Fruit fly (Drosophila melanogaster) whole organism, embryonic: ENCODE results near the gene CG13928.

Experiments used
- Antp ChIP-seq: fragments of 200-800 bp; sonication (Bioruptor generic); optimal IDR thresholded peaks from 3 replicates; lab custom pipeline; 2016; ENCODE audit warnings: missing biosample characterization, missing genetic modification characterization
- BEAF-32 ChIP-seq: fragments of 200-800 bp; sonication (Bioruptor generic); optimal IDR thresholded peaks from 3 replicates; lab custom pipeline; 2017; ENCODE audit warnings: missing biosample characterization, missing genetic modification characterization, mild to moderate bottlenecking, moderate library complexity, missing genetic modification reagents
- CG10431 ChIP-seq: fragments of 200-800 bp; sonication (Bioruptor generic); optimal IDR thresholded peaks from 3 replicates; lab custom pipeline; 2018; ENCODE audit warnings: missing biosample characterization, mild to moderate bottlenecking, missing genetic modification characterization
- CG11560 ChIP-seq: fragments of 200-800 bp; sonication (Bioruptor generic); IDR thresholded peaks from 3 replicates; pipeline ENCODE4 v1.3.6; 2022; ENCODE audit warnings: missing biosample characterization, missing genetic modification characterization
- CG12769 ChIP-seq: fragments of 200-800 bp; sonication (Bioruptor generic); optimal IDR thresholded peaks from 2 replicates; lab custom pipeline; 2019; ENCODE audit warnings: missing biosample characterization, mild to moderate bottlenecking, missing genetic modification characterization, moderate library complexity
- CG13287 ChIP-seq: fragments of 200-800 bp; sonication (Bioruptor generic); IDR thresholded peaks from 2 replicates; pipeline ENCODE4 v1.3.6; 2022; ENCODE audit warnings: missing biosample characterization, missing genetic modification characterization; ENCODE audit not compliant: partially characterized antibody
- CG1832 ChIP-seq: fragments of 200-800 bp; sonication (Bioruptor generic); optimal IDR thresholded peaks from 2 replicates; lab custom pipeline; 2017; ENCODE audit warnings: missing biosample characterization, mild to moderate bottlenecking, missing genetic modification characterization, inconsistent platforms
- CG18619 ChIP-seq: fragments of 200-800 bp; sonication (Bioruptor generic); optimal IDR thresholded peaks from 3 replicates; lab custom pipeline; 2017; ENCODE audit warnings: missing biosample characterization, mild to moderate bottlenecking, missing genetic modification characterization
- CG2129 ChIP-seq: fragments of 200-800 bp; sonication (Bioruptor generic); IDR thresholded peaks from 2 replicates; pipeline ENCODE4 v1.3.6; 2022; ENCODE audit warnings: missing biosample characterization, missing genetic modification characterization; ENCODE audit not compliant: partially characterized antibody
- CG30403 ChIP-seq: fragments of 200-800 bp; sonication (Bioruptor generic); optimal IDR thresholded peaks from 3 replicates; lab custom pipeline; 2016; ENCODE audit warnings: missing biosample characterization, missing genetic modification characterization
- CG3838 ChIP-seq: fragments of 200-800 bp; sonication (Bioruptor generic); optimal IDR thresholded peaks from 3 replicates; lab custom pipeline; 2016; ENCODE audit warnings: missing biosample characterization, missing genetic modification characterization
- CG4328 ChIP-seq: fragments of 200-800 bp; sonication (Bioruptor generic); optimal IDR thresholded peaks from 3 replicates; lab custom pipeline; 2017; ENCODE audit warnings: missing biosample characterization, missing genetic modification reagents, missing genetic modification characterization
- CG6683 ChIP-seq: fragments of 200-800 bp; sonication (Bioruptor generic); optimal IDR thresholded peaks from 2 replicates; lab custom pipeline; 2017; ENCODE audit warnings: missing biosample characterization, mild to moderate bottlenecking, missing genetic modification characterization, missing genetic modification reagents
- CG7556 ChIP-seq: fragments of 200-800 bp; sonication (Bioruptor generic); optimal IDR thresholded peaks from 2 replicates; lab custom pipeline; 2017; ENCODE audit warnings: missing biosample characterization, mild to moderate bottlenecking, missing genetic modification characterization
- CG9817 ChIP-seq: fragments of 200-800 bp; sonication (Bioruptor generic); optimal IDR thresholded peaks from 2 replicates; lab custom pipeline; 2018; ENCODE audit warnings: missing biosample characterization, mild to moderate bottlenecking, missing genetic modification characterization, moderate library complexity
- CoRest ChIP-seq: fragments of 200-800 bp; sonication (Bioruptor generic); optimal IDR thresholded peaks from 3 replicates; lab custom pipeline; 2018; ENCODE audit warnings: missing biosample characterization, mild to moderate bottlenecking, missing genetic modification characterization, moderate library complexity
- Dfd ChIP-seq, 2 experiments: fragments of >200 bp; optimal IDR thresholded peaks; 2 replicates each; lab custom pipeline; 2017; ENCODE audit warnings: missing biosample characterization in 2 of 2, missing genetic modification characterization in 2 of 2
- Dip3 ChIP-seq: fragments of 200-800 bp; sonication (Bioruptor generic); optimal IDR thresholded peaks from 3 replicates; lab custom pipeline; 2016; ENCODE audit warnings: missing biosample characterization, missing genetic modification characterization
- Fer2 ChIP-seq: fragments of 200-800 bp; sonication (Bioruptor generic); optimal IDR thresholded peaks from 2 replicates; lab custom pipeline; 2018; ENCODE audit warnings: missing biosample characterization, mild to moderate bottlenecking, missing genetic modification characterization, moderate library complexity
- HHEX ChIP-seq: fragments of 200-800 bp; sonication (Bioruptor generic); optimal IDR thresholded peaks from 3 replicates; lab custom pipeline; 2017; ENCODE audit warnings: missing biosample characterization, mild to moderate bottlenecking, missing genetic modification characterization, missing genetic modification reagents
- HLH4C ChIP-seq: fragments of 200-800 bp; sonication (Bioruptor generic); IDR thresholded peaks from 3 replicates; pipeline ENCODE4 v1.3.6; 2022; ENCODE audit warnings: missing biosample characterization, missing genetic modification characterization; ENCODE audit not compliant: partially characterized antibody
- Lim3 ChIP-seq: fragments of 200-800 bp; sonication (Bioruptor generic); IDR thresholded peaks from 2 replicates; pipeline ENCODE4 v1.3.6; 2022; ENCODE audit warnings: missing biosample characterization, missing genetic modification characterization
- Med ChIP-seq: fragments of 200-800 bp; sonication (Bioruptor generic); peaks from one replicate; lab custom pipeline; 2016; ENCODE audit warnings: missing biosample characterization, missing genetic modification characterization, mild to moderate bottlenecking, inconsistent platforms, moderate library complexity
- Mes4 ChIP-seq: fragments of 200-800 bp; sonication (Bioruptor generic); optimal IDR thresholded peaks from 2 replicates; lab custom pipeline; 2016; ENCODE audit warnings: missing biosample characterization, missing genetic modification characterization
- Rfx ChIP-seq: fragments of 200-800 bp; sonication (Bioruptor generic); IDR thresholded peaks from 2 replicates; pipeline ENCODE4 v1.3.6; 2022; ENCODE audit warnings: missing biosample characterization, missing genetic modification characterization
- Trl ChIP-seq, 3 experiments: fragments of >200 bp in 2 of 3; fragments of 200-800 bp in 1 of 3; sonication (Bioruptor generic) in 1 of 3; optimal IDR thresholded peaks; 2 replicates in 1 of 3; 3 replicates in 2 of 3; lab custom pipeline; 2016 to 2017; ENCODE audit warnings: missing biosample characterization in 1 of 3, missing genetic modification characterization in 1 of 3
- ac ChIP-seq: fragments of 200-800 bp; sonication (Bioruptor generic); optimal IDR thresholded peaks from 3 replicates; lab custom pipeline; 2017; ENCODE audit warnings: missing biosample characterization, mild to moderate bottlenecking, missing genetic modification characterization
- caup ChIP-seq: fragments of 200-800 bp; sonication (Bioruptor generic); optimal IDR thresholded peaks from 3 replicates; lab custom pipeline; 2017; ENCODE audit warnings: missing biosample characterization, mild to moderate bottlenecking, missing genetic modification characterization, moderate library complexity; ENCODE audit not compliant: severe bottlenecking
- chif ChIP-seq, 2 experiments: fragments of 200-800 bp; sonication (Bioruptor generic); optimal IDR thresholded peaks; 3 replicates each; lab custom pipeline; 2016; ENCODE audit warnings: missing biosample characterization in 2 of 2, missing genetic modification characterization in 2 of 2
- chn ChIP-seq: fragments of 200-800 bp; sonication (Bioruptor generic); optimal IDR thresholded peaks from 2 replicates; lab custom pipeline; 2016; ENCODE audit warnings: missing biosample characterization, missing genetic modification characterization
- crp ChIP-seq, 2 experiments: fragments of 200-800 bp; sonication (Bioruptor generic); optimal IDR thresholded peaks; 2 replicates in 1 of 2; 3 replicates in 1 of 2; lab custom pipeline; 2017; ENCODE audit warnings: missing biosample characterization in 2 of 2, missing genetic modification characterization in 2 of 2, mild to moderate bottlenecking in 1 of 2, moderate library complexity in 1 of 2
- dati ChIP-seq: fragments of 200-800 bp; sonication (Bioruptor generic); IDR thresholded peaks from 2 replicates; pipeline ENCODE4 v1.3.6; 2022; ENCODE audit warnings: missing biosample characterization, missing genetic modification characterization
- dmrt99B ChIP-seq: fragments of 200-800 bp; sonication (Bioruptor generic); optimal IDR thresholded peaks from 2 replicates; lab custom pipeline; 2018; ENCODE audit warnings: missing biosample characterization, mild to moderate bottlenecking, missing genetic modification characterization, moderate library complexity
- fd64A ChIP-seq: fragments of 200-800 bp; sonication (Bioruptor generic); optimal IDR thresholded peaks from 3 replicates; lab custom pipeline; 2018; ENCODE audit warnings: missing biosample characterization, mild to moderate bottlenecking, missing genetic modification characterization
- fd96Cb ChIP-seq: fragments of 200-800 bp; sonication (Bioruptor generic); optimal IDR thresholded peaks from 2 replicates; lab custom pipeline; 2018; ENCODE audit warnings: missing biosample characterization, mild to moderate bottlenecking, missing genetic modification characterization, moderate library complexity
- grn ChIP-seq: fragments of 200-800 bp; sonication (Bioruptor generic); optimal IDR thresholded peaks from 3 replicates; lab custom pipeline; 2017; ENCODE audit warnings: missing biosample characterization, missing genetic modification characterization
- gro ChIP-seq: fragments of 200-800 bp; sonication (Bioruptor generic); optimal IDR thresholded peaks from 2 replicates; lab custom pipeline; 2016; ENCODE audit warnings: missing biosample characterization, missing genetic modification characterization
- gsb-n ChIP-seq: fragments of 200-800 bp; sonication (Bioruptor generic); optimal IDR thresholded peaks from 3 replicates; lab custom pipeline; 2018; ENCODE audit warnings: missing biosample characterization, mild to moderate bottlenecking, missing genetic modification characterization
- hkb ChIP-seq, 2 experiments: fragments of 200-800 bp in 1 of 2; fragments of >200 bp in 1 of 2; sonication (Bioruptor generic) in 1 of 2; IDR thresholded peaks in 1 of 2; optimal IDR thresholded peaks in 1 of 2; 2 replicates each; pipeline versions ENCODE4 v1.3.6 to Lab custom; 2017 to 2022; ENCODE audit warnings: missing biosample characterization in 1 of 2, missing genetic modification characterization in 1 of 2
- nerfin-2 ChIP-seq: fragments of 200-800 bp; sonication (Bioruptor generic); IDR thresholded peaks from 2 replicates; pipeline ENCODE4 v1.3.6; 2022; ENCODE audit warnings: missing biosample characterization, missing genetic modification characterization; ENCODE audit not compliant: partially characterized antibody
- oc ChIP-seq: fragments of 200-800 bp; sonication (Bioruptor generic); optimal IDR thresholded peaks from 2 replicates; lab custom pipeline; 2018; ENCODE audit warnings: missing biosample characterization, mild to moderate bottlenecking, missing genetic modification characterization, moderate library complexity
- phol ChIP-seq: fragments of 200-800 bp; sonication (Bioruptor generic); optimal IDR thresholded peaks from 3 replicates; lab custom pipeline; 2018; ENCODE audit warnings: missing biosample characterization, mild to moderate bottlenecking, missing genetic modification characterization, moderate library complexity
- sens ChIP-seq: fragments of 200-800 bp; sonication (Bioruptor generic); peaks from one replicate; lab custom pipeline; 2016; ENCODE audit warnings: missing biosample characterization, missing genetic modification characterization
- slbo ChIP-seq: fragments of 200-800 bp; sonication (Bioruptor generic); IDR thresholded peaks from 2 replicates; pipeline ENCODE4 v1.3.6; 2022; ENCODE audit warnings: missing biosample characterization, missing genetic modification characterization
- slp2 ChIP-seq: fragments of 200-800 bp; sonication (Bioruptor generic); optimal IDR thresholded peaks from 2 replicates; lab custom pipeline; 2016; ENCODE audit warnings: missing biosample characterization, missing genetic modification characterization
- sna ChIP-seq: fragments of 200-800 bp; sonication (Bioruptor generic); IDR thresholded peaks from 2 replicates; pipeline ENCODE4 v1.3.6; 2022; ENCODE audit warnings: missing biosample characterization, missing genetic modification characterization; ENCODE audit not compliant: partially characterized antibody
- wdn ChIP-seq: fragments of 200-800 bp; sonication (Bioruptor generic); IDR thresholded peaks from 2 replicates; pipeline ENCODE4 v1.3.6; 2022; ENCODE audit warnings: missing biosample characterization, missing genetic modification characterization

Gene CG13928

DNA sequence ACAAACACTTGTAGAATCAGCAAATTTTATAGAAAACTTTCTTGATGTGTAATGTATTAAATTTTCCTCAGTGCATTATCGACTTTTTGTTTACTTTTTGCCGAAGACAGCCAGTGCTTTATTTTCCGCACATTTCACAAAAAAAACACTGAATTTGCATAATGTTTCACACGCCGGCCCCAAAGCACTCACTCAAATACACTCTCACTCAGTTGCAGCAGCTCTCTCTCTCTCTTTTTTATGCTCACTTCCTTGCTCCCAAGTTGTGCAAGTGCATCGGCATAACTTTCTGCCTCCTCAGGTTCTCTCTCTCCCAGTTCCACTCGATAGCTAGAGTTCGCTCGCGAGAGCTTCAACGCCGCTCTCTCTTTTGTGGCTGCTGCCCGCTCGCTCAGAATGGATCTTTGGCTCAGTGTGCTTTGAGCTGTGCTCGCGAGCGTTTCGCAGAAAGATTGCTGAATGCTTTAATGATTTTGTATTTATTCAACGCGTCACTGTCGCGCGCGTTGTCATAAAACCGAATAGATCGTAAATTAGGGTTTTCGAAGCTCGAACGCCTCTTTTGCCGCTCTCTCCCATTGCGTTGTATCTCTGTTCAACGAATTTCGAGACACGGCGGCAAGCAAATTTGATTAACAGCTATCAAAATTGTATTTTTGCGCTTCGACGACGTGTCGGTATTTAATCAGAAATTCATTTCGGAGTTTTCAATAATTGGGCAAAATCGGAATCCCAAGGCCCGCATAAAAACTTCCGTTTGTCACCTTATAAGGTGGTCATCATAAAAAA, 41.7 kb downstream of the CG13928 start:
- TF ChIP-seq CG13287 (GFP tag; lab: Robert Waterston, UW) (peak; percentile 67), slbo (no peak), CG1832 (GFP tag; lab: Kevin White, UChicago) (peak; percentile 15), ac (GFP tag; lab: Kevin White, UChicago) (no peak), Antp (GFP tag; lab: Kevin White, UChicago) (no peak), Lim3 (GFP tag; lab: Robert Waterston, UW) (no peak), crp (GFP tag; optimal IDR thresholded peaks at IDR 0.05; lab: Kevin White, UChicago) (no peak), Trl (optimal IDR thresholded peaks at IDR 0.05; lab: Kevin White, UChicago) (peak; percentile 96 to 100), Trl (GFP tag; optimal IDR thresholded peaks at IDR 0.05; lab: Kevin White, UChicago) (peak; percentile 78), CG10431 (GFP tag; lab: Kevin White, UChicago) (no peak), CG4328 (GFP tag; lab: Kevin White, UChicago) (no peak), CoRest (tag; lab: Kevin White, UChicago) (no peak), Mes4 (no peak), Rfx (GFP tag; lab: Robert Waterston, UW) (peak; percentile 44; the same call in 1 of the 2 replicates), grn (no peak), BEAF-32 (GFP tag; lab: Kevin White, UChicago) (no peak), CG11560 (tag; lab: Robert Waterston, UW) (no peak), CG18619 (GFP tag; lab: Kevin White, UChicago) (no peak), CG30403 (GFP tag; lab: Kevin White, UChicago) (no peak), Dfd (GFP tag; optimal IDR thresholded peaks at IDR 0.05; lab: Kevin White, UChicago) (no peak), oc (no peak), Fer2 (no peak), wdn (no peak), CG3838 (GFP tag; lab: Kevin White, UChicago) (no peak), phol (tag; lab: Kevin White, UChicago) (no peak), sna (GFP tag; lab: Robert Waterston, UW) (peak; percentile 84), dati (GFP tag; lab: Robert Waterston, UW) (no peak), CG2129 (GFP tag; lab: Robert Waterston, UW) (no peak), Med (GFP tag; lab: Kevin White, UChicago) (peak; percentile 81), CG9817 (tag; lab: Kevin White, UChicago) (no peak), chif (GFP tag; optimal IDR thresholded peaks at IDR 0.05; lab: Kevin White, UChicago) (no peak), dmrt99B (tag; lab: Kevin White, UChicago) (no peak), CG7556 (GFP tag; lab: Kevin White, UChicago) (no peak), chn (no peak), Dip3 (no peak), CG6683 (peak; percentile 4), fd64A (no peak), caup (GFP tag; lab: Kevin White, UChicago) (peak; percentile 17), HHEX (peak; percentile 46), sens (peak; percentile 71), nerfin-2 (GFP tag; lab: Robert Waterston, UW) (no peak; the same call in 1 of the 2 replicates), hkb (optimal IDR thresholded peaks at IDR 0.05; lab: Kevin White, UChicago) (no peak), hkb (GFP tag; IDR thresholded peaks at IDR 0.05; lab: Robert Waterston, UW) (peak; percentile 56), gsb-n (no peak), slp2 (GFP tag; lab: Kevin White, UChicago) (no peak), CG12769 (no peak), fd96Cb (tag; lab: Kevin White, UChicago) (no peak), HLH4C (0 out of 3 replicates have a peak, but pooled peaks have one; percentile 45), gro (GFP tag; lab: Kevin White, UChicago) (peak; percentile 20)
